Worm (Caenorhabditis elegans): ENCODE measurements around the gene R10E8.2.

- TF ChIP-seq nfya-1 (tag; optimal IDR thresholded peaks at IDR 0.05; ENCODE audit: borderline replicate concordance, insufficient read depth) (no peak), let-607 (tag; optimal IDR thresholded peaks at IDR 0.05) (no peak), ama-1 (optimal IDR thresholded peaks at IDR 0.05) (no peak), ama-1 (GFP tag; optimal IDR thresholded peaks at IDR 0.05) (no peak), unc-62 (GFP tag; optimal IDR thresholded peaks at IDR 0.05) (no peak), hlh-12 (tag; optimal IDR thresholded peaks at IDR 0.05) (no peak), tbx-9 (tag; optimal IDR thresholded peaks at IDR 0.05; ENCODE audit: borderline replicate concordance) (no peak), aptf-3 (GFP tag; IDR thresholded peaks at IDR 0.05) (no peak)
Observed at ce11 chrV:18235808-18236207, 17.8 kb upstream of the R10E8.2 start.

All from whole organism, young adult.